Worm (Caenorhabditis elegans) whole organism, early embryonic: Measurements from ENCODE around the gene H25K10.2.

Experiments
- B0310.2 ChIP-seq: sonication (generic microtip); optimal IDR thresholded peaks from 2 replicates; lab custom pipeline; 2016; ENCODE audit warnings: mild to moderate bottlenecking, missing genetic modification characterization, missing compliant biosample characterization
- aly-1 ChIP-seq: sonication (generic microtip); optimal IDR thresholded peaks from 2 replicates; lab custom pipeline; 2016; ENCODE audit warnings: missing genetic modification characterization, missing compliant biosample characterization
- ama-1 ChIP-seq: fragments of 150-350 bp; optimal IDR thresholded peaks from 2 replicates; lab custom pipeline; 2014
- ceh-13 ChIP-seq: fragments of 200-800 bp; sonication (Bioruptor generic); optimal IDR thresholded peaks from 2 replicates; lab custom pipeline; 2018; ENCODE audit warnings: mild to moderate bottlenecking, missing genetic modification characterization, missing compliant biosample characterization
- ceh-36 ChIP-seq: sonication (generic microtip); optimal IDR thresholded peaks from 2 replicates; lab custom pipeline; 2016; ENCODE audit warnings: missing genetic modification characterization, inconsistent platforms, missing compliant biosample characterization
- ets-7 ChIP-seq: sonication (generic microtip); optimal IDR thresholded peaks from 2 replicates; lab custom pipeline; 2016; ENCODE audit warnings: missing genotype, missing genetic modification characterization, missing compliant biosample characterization
- flt-1 ChIP-seq: fragments of 200-800 bp; sonication (Bioruptor generic); IDR thresholded peaks from 2 replicates; pipeline ENCODE4 v1.3.6; 2022; ENCODE audit warnings: missing genetic modification characterization, missing compliant biosample characterization
- hmbx-1 ChIP-seq: sonication (generic microtip); optimal IDR thresholded peaks from 2 replicates; lab custom pipeline; 2016; ENCODE audit warnings: mild to moderate bottlenecking, missing genetic modification characterization, missing compliant biosample characterization
- pes-1 ChIP-seq: fragments of 200-800 bp; sonication (Bioruptor generic); IDR thresholded peaks from 2 replicates; pipeline ENCODE4 v1.3.6; 2022; ENCODE audit warnings: missing genetic modification reagents, missing genetic modification characterization, missing compliant biosample characterization
- tbx-11 ChIP-seq: fragments of 200-800 bp; sonication (Bioruptor generic); IDR thresholded peaks from 2 replicates; pipeline ENCODE4 v1.3.6; 2022; ENCODE audit warnings: missing genetic modification characterization, missing compliant biosample characterization
- tbx-37 ChIP-seq: fragments of 200-800 bp; sonication (Bioruptor generic); conservative IDR thresholded peaks from 2 replicates; pipeline ENCODE4 v1.3.6; 2022; ENCODE audit warnings: missing genetic modification reagents, missing genetic modification characterization, missing compliant biosample characterization

DNA sequence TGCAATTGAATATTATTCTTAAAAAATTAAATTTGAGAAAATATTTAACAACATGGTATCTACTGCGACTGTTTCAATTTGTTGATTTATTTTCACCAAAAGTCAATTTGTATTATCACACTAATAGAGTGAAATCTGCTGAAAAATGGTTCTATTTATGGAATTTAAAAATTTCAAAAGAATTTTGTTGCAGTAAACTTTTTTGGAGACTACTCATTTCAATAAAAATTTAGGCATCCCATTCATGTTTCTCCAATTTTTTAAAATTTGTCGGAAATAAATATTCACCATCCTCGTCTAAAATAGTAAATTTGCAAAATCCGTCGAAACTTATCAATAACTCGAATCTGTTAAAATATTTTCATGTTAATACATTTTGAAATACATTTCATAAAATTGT is 24.8 kb downstream of the H25K10.2 start:
- TF ChIP-seq tbx-11 (no peak), flt-1 (GFP tag; lab: Robert Waterston, UW) (no peak), ama-1 (lab: Kevin White, UChicago) (no peak), aly-1 (tag; lab: Kevin White, UChicago) (no peak), pes-1 (GFP tag; lab: Robert Waterston, UW) (no peak), tbx-37 (no peak), ceh-13 (no peak), ets-7 (tag; lab: Kevin White, UChicago) (no peak), ceh-36 (tag; lab: Kevin White, UChicago) (no peak), B0310.2 (tag; lab: Kevin White, UChicago) (no peak), hmbx-1 (tag; lab: Kevin White, UChicago) (no peak)
